Worm (Caenorhabditis elegans): ENCODE data around the gene slc-25A21.

Gene slc-25A21

ce11 chrX:16157499-16157898 is 32.2 kb upstream of the slc-25A21 start:
- TF ChIP-seq ztf-28 (GFP tag; IDR thresholded peaks at IDR 0.05) (0 out of 2 replicates have a peak, but pooled peaks have one; percentile 20), madf-3 (GFP tag; IDR thresholded peaks at IDR 0.05) (no peak), Y95B8A.8 (GFP tag; IDR thresholded peaks at IDR 0.05) (no peak), sea-2 (GFP tag; IDR thresholded peaks at IDR 0.05) (0 out of 2 replicates have a peak, but pooled peaks have one; percentile 57), egrh-3 (GFP tag; IDR thresholded peaks at IDR 0.05) (peak; percentile 61; the same call in 1 of the 2 replicates), ceh-91 (GFP tag; IDR thresholded peaks at IDR 0.05) (no peak), zfh-2 (GFP tag; conservative IDR thresholded peaks at IDR 0.05) (peak; percentile 82; the same call in 1 of the 2 replicates), ztf-22 (GFP tag; optimal IDR thresholded peaks at IDR 0.05) (no peak), snpc-4 (GFP tag; optimal IDR thresholded peaks at IDR 0.05) (no peak), snpc-4 (tag; optimal IDR thresholded peaks at IDR 0.05) (peak in 3 of 4 experiments; percentile 1 to 66 (median 56))

ce11 chrX:16159359-16159758 is 30.3 kb upstream of the slc-25A21 start:
- TF ChIP-seq lin-54 (GFP tag; optimal IDR thresholded peaks at IDR 0.05) (no peak), nhr-80 (tag; optimal IDR thresholded peaks at IDR 0.05) (peak; percentile 43), cebp-1 (GFP tag; IDR thresholded peaks at IDR 0.05) (peak; percentile 85), cebp-1 (tag; optimal IDR thresholded peaks at IDR 0.05) (peak; percentile 88), Y53G8AR.9 (GFP tag; conservative IDR thresholded peaks at IDR 0.05) (no peak), lin-26 (GFP tag; IDR thresholded peaks at IDR 0.05) (no peak)

ce11 chrX:16160924-16161323 is 28.7 kb upstream of the slc-25A21 start:
- TF ChIP-seq unc-62 (GFP tag; optimal IDR thresholded peaks at IDR 0.05) (no peak), nhr-80 (tag; optimal IDR thresholded peaks at IDR 0.05) (peak; percentile 34), F37B4.10 (GFP tag; IDR thresholded peaks at IDR 0.05) (no peak), zim-3 (tag; optimal IDR thresholded peaks at IDR 0.05) (no peak), rpc-1 (optimal IDR thresholded peaks at IDR 0.05) (no peak), rpc-1 (tag; optimal IDR thresholded peaks at IDR 0.05) (no peak), T07F8.4 (tag; optimal IDR thresholded peaks at IDR 0.05) (no peak), rec-8 (tag; optimal IDR thresholded peaks at IDR 0.05) (no peak), let-526 (GFP tag; IDR thresholded peaks at IDR 0.05) (no peak), ceh-40 (GFP tag; IDR thresholded peaks at IDR 0.05) (no peak)

ce11 chrX:16163402-16163801 is 26.3 kb upstream of the slc-25A21 start, which contains the start of gene F09C8.1:
TSS of gene F09C8.1 (minus strand) at chrX:16163524.
- TF ChIP-seq F33H1.4 (GFP tag; IDR thresholded peaks at IDR 0.05): no peak
- peak; percentile 91 for TF ChIP-seq nhr-80 (tag; optimal IDR thresholded peaks at IDR 0.05)
- TF ChIP-seq Y56A3A.18 (GFP tag; IDR thresholded peaks at IDR 0.05): no peak
- TF ChIP-seq atf-7 (tag; optimal IDR thresholded peaks at IDR 0.05): peak; percentile 4
- TF ChIP-seq pha-4 (tag; optimal IDR thresholded peaks at IDR 0.05): peak; percentile 38
- no peak for TF ChIP-seq dpl-1 (GFP tag; optimal IDR thresholded peaks at IDR 0.05)
- TF ChIP-seq ets-4 (GFP tag; optimal IDR thresholded peaks at IDR 0.05): peak; percentile 29

ce11 chrX:16166484-16166883 is 23.2 kb upstream of the slc-25A21 start:
- TF ChIP-seq nhr-80 (tag; optimal IDR thresholded peaks at IDR 0.05) (peak; percentile 48), F55B11.4 (tag; optimal IDR thresholded peaks at IDR 0.05; ENCODE audit: borderline replicate concordance, insufficient read depth) (no peak)

- TF ChIP-seq snpc-4 (GFP tag; optimal IDR thresholded peaks at IDR 0.05) (no peak), snpc-4 (tag; optimal IDR thresholded peaks at IDR 0.05) (peak in 2 of 4 experiments; percentile 80 to 85), nhr-179 (tag; optimal IDR thresholded peaks at IDR 0.05) (no peak), snpc-1.3 (tag; optimal IDR thresholded peaks at IDR 0.05; ENCODE audit: insufficient read depth) (no peak), nhr-27 (tag; optimal IDR thresholded peaks at IDR 0.05) (no peak), pbrm-1 (GFP tag; IDR thresholded peaks at IDR 0.05) (0 out of 2 replicates have a peak, but pooled peaks have one; percentile 21)
These were observed 22.7 kb upstream of the slc-25A21 start for ce11 chrX:16166994-16167393.
